Fruit fly (Drosophila melanogaster) Kc167 (cell line): ENCODE measurements around the gene S-Lap4.

ENCODE experiments used
- Myc ChIP-seq: fragments of >200 bp; optimal IDR thresholded peaks from 2 replicates; lab custom pipeline; 2017; ENCODE audit warnings: missing external identifiers
- insv ChIP-seq: fragments of >200 bp; optimal IDR thresholded peaks from 3 replicates; lab custom pipeline; 2018; ENCODE audit warnings: missing external identifiers
- psq ChIP-seq: fragments of >200 bp; optimal IDR thresholded peaks from 2 replicates; lab custom pipeline; 2017; ENCODE audit warnings: missing external identifiers

- no peak for TF ChIP-seq Myc (lab: Kevin White, UChicago)
- TF ChIP-seq insv (lab: Kevin White, UChicago): no peak
- TF ChIP-seq psq (lab: Kevin White, UChicago): no peak
These were observed 22.8 kb downstream of the S-Lap4 start for dm6 chr3L:10513412-10513811.
